Worm (Caenorhabditis elegans): ENCODE results near the gene try-1.

DNA sequence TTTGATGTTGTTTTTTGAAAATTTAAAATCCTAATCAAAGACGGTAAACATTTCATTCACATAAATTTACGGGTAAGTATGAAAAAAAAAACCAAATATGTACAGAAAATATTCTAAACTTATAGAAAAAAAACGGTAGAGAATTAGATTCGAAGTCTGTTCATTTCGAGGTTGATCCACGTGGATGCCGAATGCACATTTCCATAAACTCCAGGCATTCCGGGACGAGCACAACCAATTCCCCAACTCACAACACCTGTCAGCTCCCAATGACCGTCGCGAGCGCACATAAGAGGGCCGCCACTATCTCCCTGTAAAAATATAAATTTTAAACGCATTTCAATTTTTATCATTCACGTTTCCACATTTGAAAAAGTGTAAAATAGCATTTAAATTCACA, 1.2 kb downstream of the try-1 start:
- no peak for TF ChIP-seq isw-1 (GFP tag; IDR thresholded peaks at IDR 0.05)
- TF ChIP-seq nhr-11 (tag; optimal IDR thresholded peaks at IDR 0.05) = no peak
- TF ChIP-seq ama-1 (optimal IDR thresholded peaks at IDR 0.05) = no peak
- TF ChIP-seq elt-3 (tag; optimal IDR thresholded peaks at IDR 0.05) = no peak
- no peak for TF ChIP-seq rnt-1 (tag; optimal IDR thresholded peaks at IDR 0.05)
- TF ChIP-seq snpc-4 (tag; optimal IDR thresholded peaks at IDR 0.05) = no peak
- TF ChIP-seq fos-1 (tag; optimal IDR thresholded peaks at IDR 0.05) = no peak
- no peak for TF ChIP-seq unc-62 (GFP tag; optimal IDR thresholded peaks at IDR 0.05)

Measured in whole organism, L1 larva.